Worm (Caenorhabditis elegans) whole organism, L1 larva: Measurements from ENCODE around the gene sar-1.
A peak's percentile ranks its signal among the peaks of the same experiment; 100 is the strongest.

ENCODE experiments used
- C04F5.9 ChIP-seq: sonication (generic microtip); optimal IDR thresholded peaks from 2 replicates; lab custom pipeline; 2016; ENCODE audit warnings: missing genetic modification characterization, missing compliant biosample characterization
- C16A3.4 ChIP-seq: fragments of 150-350 bp; optimal IDR thresholded peaks from 2 replicates; lab custom pipeline; 2014; ENCODE audit warnings: missing biosample characterization, missing genetic modification characterization
- aha-1 ChIP-seq: fragments of 150-350 bp; optimal IDR thresholded peaks from 2 replicates; lab custom pipeline; 2014; ENCODE audit warnings: missing biosample characterization, missing genetic modification characterization
- alr-1 ChIP-seq: fragments of 200-800 bp; sonication (Bioruptor generic); optimal IDR thresholded peaks from 2 replicates; lab custom pipeline; 2018; ENCODE audit warnings: borderline replicate concordance, mild to moderate bottlenecking, missing genetic modification characterization, missing compliant biosample characterization
- aly-2 ChIP-seq: fragments of 150-350 bp; optimal IDR thresholded peaks from 2 replicates; lab custom pipeline; 2014; ENCODE audit warnings: missing biosample characterization, missing genetic modification characterization
- ceh-8 ChIP-seq: fragments of 200-800 bp; sonication (Bioruptor generic); optimal IDR thresholded peaks from 2 replicates; lab custom pipeline; 2018; ENCODE audit warnings: mild to moderate bottlenecking, missing genetic modification characterization, moderate library complexity, missing compliant biosample characterization
- ceh-82 ChIP-seq, 3 experiments: fragments of 150-350 bp in 1 of 3; sonication (generic microtip) in 2 of 3; optimal IDR thresholded peaks; 2 replicates each; lab custom pipeline; 2014 to 2017; ENCODE audit warnings: missing biosample characterization in 3 of 3, missing genetic modification characterization in 3 of 3
- ceh-88 ChIP-seq: fragments of 200-800 bp; sonication (Bioruptor generic); IDR thresholded peaks from 2 replicates; pipeline ENCODE4 v1.3.6; 2022; ENCODE audit warnings: missing genetic modification characterization, missing compliant biosample characterization
- ceh-90 ChIP-seq: sonication (generic microtip); optimal IDR thresholded peaks from 2 replicates; lab custom pipeline; 2016; ENCODE audit warnings: missing genetic modification characterization, missing compliant biosample characterization
- efl-1 ChIP-seq, 4 experiments: fragments of 150-350 bp; optimal IDR thresholded peaks in 3 of 4; peaks in 1 of 4; 1 replicate in 1 of 4; 2 replicates in 3 of 4; lab custom pipeline; 2014; ENCODE audit warnings: missing biosample characterization in 2 of 4, missing genetic modification characterization in 2 of 4, missing genetic modification reagents in 2 of 4
- egl-13 ChIP-seq: sonication (generic microtip); optimal IDR thresholded peaks from 2 replicates; lab custom pipeline; 2016; ENCODE audit warnings: missing genotype, missing genetic modification reagents, missing genetic modification characterization, missing compliant biosample characterization
- egl-27 ChIP-seq, 2 experiments: fragments of 150-350 bp in 1 of 2; sonication (generic microtip); optimal IDR thresholded peaks; 3 replicates each; lab custom pipeline; 2017 to 2018; ENCODE audit warnings: missing biosample characterization in 2 of 2, missing genetic modification characterization in 2 of 2, missing genetic modification reagents in 2 of 2
- elt-2 ChIP-seq: sonication (generic microtip); optimal IDR thresholded peaks from 2 replicates; lab custom pipeline; 2016; ENCODE audit warnings: missing genetic modification characterization, mild to moderate bottlenecking, inconsistent platforms, missing compliant biosample characterization, missing genetic modification reagents
- elt-3 ChIP-seq, 6 experiments: fragments of 150-350 bp in 1 of 6; sonication (generic microtip); optimal IDR thresholded peaks; 2 replicates each; lab custom pipeline; 2017 to 2018; ENCODE audit warnings: missing biosample characterization in 6 of 6, missing genetic modification characterization in 6 of 6, inconsistent platforms in 1 of 6
- fkh-10 ChIP-seq: sonication (generic microtip); optimal IDR thresholded peaks from 2 replicates; lab custom pipeline; 2017; ENCODE audit warnings: missing biosample characterization, missing genetic modification reagents, missing genetic modification characterization
- fkh-8 ChIP-seq: sonication (generic microtip); optimal IDR thresholded peaks from 2 replicates; lab custom pipeline; 2016; ENCODE audit warnings: mild to moderate bottlenecking, missing genetic modification characterization, missing compliant biosample characterization
- fos-1 ChIP-seq: fragments of 150-350 bp; optimal IDR thresholded peaks from 2 replicates; lab custom pipeline; 2014; ENCODE audit warnings: missing biosample characterization, missing genetic modification characterization
- hlh-17 ChIP-seq: fragments of 200-800 bp; sonication (Bioruptor generic); optimal IDR thresholded peaks from 2 replicates; lab custom pipeline; 2018; ENCODE audit warnings: missing genetic modification characterization, mild to moderate bottlenecking, missing compliant biosample characterization, moderate library complexity, borderline replicate concordance
- irx-1 ChIP-seq: sonication (generic microtip); optimal IDR thresholded peaks from 2 replicates; lab custom pipeline; 2016; ENCODE audit warnings: missing genetic modification characterization, missing compliant biosample characterization
- lin-13 ChIP-seq: fragments of 150-350 bp; optimal IDR thresholded peaks from 2 replicates; lab custom pipeline; 2014; ENCODE audit warnings: missing biosample characterization, missing genetic modification reagents, missing genetic modification characterization
- lin-14 ChIP-seq: fragments of 200-800 bp; sonication (Bioruptor generic); optimal IDR thresholded peaks from 2 replicates; lab custom pipeline; 2018; ENCODE audit warnings: mild to moderate bottlenecking, missing genetic modification characterization, moderate library complexity, missing compliant biosample characterization
- lin-15B ChIP-seq: fragments of 150-350 bp; sonication (generic microtip); optimal IDR thresholded peaks from 3 replicates; lab custom pipeline; 2014; ENCODE audit warnings: missing biosample characterization, missing genetic modification characterization
- lir-3 ChIP-seq: sonication (generic microtip); optimal IDR thresholded peaks from 2 replicates; lab custom pipeline; 2016; ENCODE audit warnings: mild to moderate bottlenecking, missing genetic modification characterization, moderate library complexity, missing compliant biosample characterization; ENCODE audit not compliant: poor library complexity
- mef-2 ChIP-seq: fragments of 150-350 bp; optimal IDR thresholded peaks from 2 replicates; lab custom pipeline; 2014; ENCODE audit warnings: missing biosample characterization, missing genetic modification characterization
- nhr-11 ChIP-seq: fragments of 150-350 bp; optimal IDR thresholded peaks from 2 replicates; lab custom pipeline; 2014; ENCODE audit warnings: missing biosample characterization, missing genetic modification characterization
- nhr-19 ChIP-seq: fragments of 200-800 bp; sonication (Bioruptor generic); conservative IDR thresholded peaks from 2 replicates; pipeline ENCODE4 v1.3.6; 2022; ENCODE audit warnings: missing genetic modification characterization, missing compliant biosample characterization
- nhr-20 ChIP-seq: sonication (generic microtip); optimal IDR thresholded peaks from 2 replicates; lab custom pipeline; 2016; ENCODE audit warnings: mild to moderate bottlenecking, missing genetic modification characterization, missing compliant biosample characterization
- nhr-28 ChIP-seq: fragments of 150-350 bp; optimal IDR thresholded peaks from 2 replicates; lab custom pipeline; 2014; ENCODE audit warnings: missing biosample characterization, missing genetic modification characterization
- nhr-47 ChIP-seq: sonication (generic microtip); optimal IDR thresholded peaks from 2 replicates; lab custom pipeline; 2016; ENCODE audit warnings: mild to moderate bottlenecking, missing genetic modification characterization, moderate library complexity, missing compliant biosample characterization
- nhr-71 ChIP-seq: sonication (generic microtip); optimal IDR thresholded peaks from 2 replicates; lab custom pipeline; 2016; ENCODE audit warnings: mild to moderate bottlenecking, missing genetic modification characterization, moderate library complexity, missing compliant biosample characterization
- nhr-76 ChIP-seq: sonication (generic microtip); optimal IDR thresholded peaks from 2 replicates; lab custom pipeline; 2017; ENCODE audit warnings: missing biosample characterization, missing genetic modification characterization
- nhr-77 ChIP-seq: fragments of 150-350 bp; optimal IDR thresholded peaks from 2 replicates; lab custom pipeline; 2014; ENCODE audit warnings: missing biosample characterization, missing genetic modification characterization
- nhr-84 ChIP-seq: sonication (generic microtip); optimal IDR thresholded peaks from 2 replicates; lab custom pipeline; 2017; ENCODE audit warnings: missing biosample characterization, missing genetic modification characterization
- nhr-85 ChIP-seq: sonication (generic microtip); peaks from one replicate; lab custom pipeline; 2016; ENCODE audit warnings: missing genetic modification characterization, inconsistent platforms, missing compliant biosample characterization
- pax-3 ChIP-seq: fragments of 200-800 bp; sonication (Bioruptor generic); optimal IDR thresholded peaks from 2 replicates; lab custom pipeline; 2018; ENCODE audit warnings: mild to moderate bottlenecking, missing genetic modification characterization, moderate library complexity, missing compliant biosample characterization
- snpc-4 ChIP-seq: fragments of 150-350 bp; optimal IDR thresholded peaks from 2 replicates; lab custom pipeline; 2014; ENCODE audit warnings: missing biosample characterization, missing genetic modification characterization
- snu-23 ChIP-seq: sonication (generic microtip); optimal IDR thresholded peaks from 2 replicates; lab custom pipeline; 2016; ENCODE audit warnings: missing genetic modification characterization, missing compliant biosample characterization
- sox-4 ChIP-seq: sonication (generic microtip); optimal IDR thresholded peaks from 2 replicates; lab custom pipeline; 2016; ENCODE audit warnings: missing genetic modification characterization, missing compliant biosample characterization
- unc-130 ChIP-seq: fragments of 150-350 bp; optimal IDR thresholded peaks from 2 replicates; lab custom pipeline; 2017; ENCODE audit warnings: missing biosample characterization, missing genetic modification characterization, inconsistent platforms
- unc-62 ChIP-seq: fragments of 150-350 bp; optimal IDR thresholded peaks from 2 replicates; lab custom pipeline; 2014; ENCODE audit warnings: missing biosample characterization, missing genetic modification reagents, missing genetic modification characterization
- unc-86 ChIP-seq: sonication (generic microtip); optimal IDR thresholded peaks from 2 replicates; lab custom pipeline; 2016; ENCODE audit warnings: missing genetic modification characterization, missing compliant biosample characterization
- vab-15 ChIP-seq: sonication (generic microtip); optimal IDR thresholded peaks from 2 replicates; lab custom pipeline; 2017; ENCODE audit warnings: missing genotype, mild to moderate bottlenecking, missing genetic modification characterization, missing compliant biosample characterization
- xbp-1 ChIP-seq: sonication (generic microtip); optimal IDR thresholded peaks from 2 replicates; lab custom pipeline; 2016; ENCODE audit warnings: missing genetic modification characterization, missing compliant biosample characterization
- zag-1 ChIP-seq: fragments of 150-350 bp; optimal IDR thresholded peaks from 2 replicates; lab custom pipeline; 2014; ENCODE audit warnings: missing biosample characterization, missing genetic modification characterization
- zip-4 ChIP-seq: fragments of 200-800 bp; sonication (Bioruptor generic); optimal IDR thresholded peaks from 2 replicates; lab custom pipeline; 2018; ENCODE audit warnings: mild to moderate bottlenecking, missing genetic modification characterization, moderate library complexity, missing compliant biosample characterization
- ztf-4 ChIP-seq: fragments of 150-350 bp; optimal IDR thresholded peaks from 2 replicates; lab custom pipeline; 2014; ENCODE audit warnings: missing biosample characterization, missing genetic modification characterization

sar-1 gene

ce11 chrIV:4481298-4481697, 31.8 kb downstream of the sar-1 start:
- TF ChIP-seq fkh-8 (tag; lab: Kevin White, UChicago), result no peak
- no peak for TF ChIP-seq egl-27 (tag; optimal IDR thresholded peaks at IDR 0.05; lab: Kevin White, UChicago)
- TF ChIP-seq snpc-4 (tag; lab: Kevin White, UChicago), result no peak
- TF ChIP-seq ceh-8 (GFP tag; lab: Kevin White, UChicago), result no peak
- peak; percentile 26 for TF ChIP-seq elt-2 (tag; lab: Kevin White, UChicago)
- TF ChIP-seq nhr-84 (tag; lab: Kevin White, UChicago), result no peak
- no peak for TF ChIP-seq egl-13 (tag; lab: Kevin White, UChicago)

ce11 chrIV:4480027-4480426, 33.1 kb downstream of the sar-1 start, which contains the start of gene M01H9.10:
Gene M01H9.10, minus strand, starts transcription at chrIV:4480127.
- TF ChIP-seq C04F5.9 (no peak), snpc-4 (tag; lab: Kevin White, UChicago) (no peak), nhr-19 (GFP tag; lab: Robert Waterston, UW) (no peak), pax-3 (tag; lab: Kevin White, UChicago) (no peak), egl-27 (tag; optimal IDR thresholded peaks at IDR 0.05; lab: Kevin White, UChicago) (no peak), elt-3 (tag; optimal IDR thresholded peaks at IDR 0.05; lab: Kevin White, UChicago) (no peak), fkh-10 (GFP tag; lab: Kevin White, UChicago) (no peak), unc-62 (GFP tag; lab: Kevin White, UChicago) (no peak), nhr-77 (no peak), C16A3.4 (tag; lab: Kevin White, UChicago) (no peak), ceh-90 (tag; lab: Kevin White, UChicago) (no peak), lin-13 (GFP tag; lab: Kevin White, UChicago) (no peak)
- TF ChIP-seq, all 84 proteins: peak for 0

- TF ChIP-seq aly-2 (tag; lab: Kevin White, UChicago) (no peak), snu-23 (GFP tag; lab: Kevin White, UChicago) (peak; percentile 7), efl-1 (optimal IDR thresholded peaks at IDR 0.05; lab: Kevin White, UChicago) (no peak), efl-1 (GFP tag; optimal IDR thresholded peaks at IDR 0.05 in 1 of 2; lab: Kevin White, UChicago) (peak in 1 of 2 experiments; percentile 25), nhr-20 (tag; lab: Kevin White, UChicago) (peak; percentile 46), aha-1 (tag; lab: Kevin White, UChicago) (no peak), nhr-47 (tag; lab: Kevin White, UChicago) (no peak), nhr-19 (GFP tag; lab: Robert Waterston, UW) (peak; percentile 77), lin-14 (GFP tag; lab: Kevin White, UChicago) (peak; percentile 20), nhr-71 (peak; percentile 9), nhr-85 (peak; percentile 45)
These were observed 34.5 kb downstream of the sar-1 start for ce11 chrIV:4478612-4479011.

- TF ChIP-seq nhr-71 (peak; percentile 92), ceh-82 (tag; optimal IDR thresholded peaks at IDR 0.05; lab: Kevin White, UChicago) (peak in 2 of 3 experiments; percentile 14 to 41), irx-1 (tag; lab: Kevin White, UChicago) (no peak), nhr-11 (tag; lab: Kevin White, UChicago) (no peak), sox-4 (no peak), zip-4 (no peak), ztf-4 (tag; lab: Kevin White, UChicago) (peak; percentile 71), hlh-17 (GFP tag; lab: Kevin White, UChicago) (no peak), lin-15B (tag; lab: Kevin White, UChicago) (no peak), zag-1 (tag; lab: Kevin White, UChicago) (no peak), aha-1 (tag; lab: Kevin White, UChicago) (no peak), xbp-1 (peak; percentile 52), vab-15 (no peak), mef-2 (tag; lab: Kevin White, UChicago) (peak; percentile 67), C04F5.9 (no peak), nhr-76 (no peak), fos-1 (tag; lab: Kevin White, UChicago) (no peak), alr-1 (tag; lab: Kevin White, UChicago) (no peak), unc-130 (tag; lab: Kevin White, UChicago) (peak; percentile 85), unc-86 (tag; lab: Kevin White, UChicago) (peak; percentile 80), ceh-88 (GFP tag; lab: Robert Waterston, UW) (peak; percentile 35; the same call in 1 of the 2 replicates), lir-3 (peak; percentile 78), elt-2 (tag; lab: Kevin White, UChicago) (peak; percentile 65), snu-23 (GFP tag; lab: Kevin White, UChicago) (peak; percentile 89), nhr-28 (tag; lab: Kevin White, UChicago) (no peak)
These were observed 36.1 kb downstream of the sar-1 start, which contains the start of gene M01H9.3 for ce11 chrIV:4477009-4477471. Gene M01H9.3, minus strand, starts transcription at chrIV:4477059.
